Worm (Caenorhabditis elegans): ENCODE data around the gene Y53G8B.2.

Gene Y53G8B.2

DNA sequence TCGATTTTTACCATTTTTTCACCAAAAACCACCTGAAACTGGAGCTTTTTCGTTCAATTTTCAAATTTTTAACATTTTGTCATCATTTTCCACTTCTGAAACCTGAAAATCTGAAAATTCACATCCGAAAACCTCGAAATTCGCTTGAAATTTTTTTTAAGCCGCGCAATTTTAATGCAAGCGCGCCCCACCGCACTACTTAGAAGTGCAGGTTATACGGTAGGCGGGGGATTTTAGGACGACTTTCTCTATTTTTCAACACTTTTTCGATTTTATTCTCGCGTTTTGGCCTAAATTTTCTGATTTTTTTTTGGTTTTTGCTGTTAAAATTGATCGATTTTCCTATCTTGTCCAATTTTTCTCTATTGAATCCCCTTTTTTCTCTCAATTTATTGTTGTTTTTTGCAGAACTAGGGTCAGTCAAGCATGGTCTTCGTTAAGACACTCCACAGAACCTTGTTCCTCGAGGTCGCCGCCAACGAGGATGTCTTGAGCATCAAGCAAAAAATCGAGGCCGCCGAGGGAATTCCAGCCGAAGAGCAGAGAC, 35.8 kb downstream of the Y53G8B.2 start, which contains the start of gene ubl-1 (continued):
- TF ChIP-seq snpc-4 (tag; optimal IDR thresholded peaks at IDR 0.05) (no peak), nhr-6 (tag; optimal IDR thresholded peaks at IDR 0.05) (peak; percentile 94), F44E2.7 (GFP tag; IDR thresholded peaks at IDR 0.05) (no peak), lin-15B (tag; optimal IDR thresholded peaks at IDR 0.05) (peak; percentile 70), Y75B8A.6 (GFP tag; IDR thresholded peaks at IDR 0.05) (no peak), dmd-9 (GFP tag; IDR thresholded peaks at IDR 0.05) (no peak), aha-1 (tag) (peak; percentile 85), nhr-10 (tag; optimal IDR thresholded peaks at IDR 0.05) (no peak), saeg-2 (GFP tag; IDR thresholded peaks at IDR 0.05) (no peak), dmd-8 (GFP tag; IDR thresholded peaks at IDR 0.05) (no peak), daf-19 (GFP tag; conservative IDR thresholded peaks at IDR 0.05) (no peak), nhr-48 (tag; optimal IDR thresholded peaks at IDR 0.05) (no peak), hlh-11 (tag; optimal IDR thresholded peaks at IDR 0.05) (peak; percentile 73), Y105C5A.15 (GFP tag; IDR thresholded peaks at IDR 0.05) (no peak), nhr-25 (tag; optimal IDR thresholded peaks at IDR 0.05; ENCODE audit: borderline replicate concordance, insufficient read depth) (peak; percentile 57), nhr-28 (tag; optimal IDR thresholded peaks at IDR 0.05) (peak; percentile 69), ctbp-1 (GFP tag; IDR thresholded peaks at IDR 0.05) (no peak), nhr-111 (GFP tag; optimal IDR thresholded peaks at IDR 0.05) (no peak), Y5F2A.4 (GFP tag; optimal IDR thresholded peaks at IDR 0.05) (no peak), skn-1 (tag; optimal IDR thresholded peaks at IDR 0.05) (no peak), dpl-1 (GFP tag; optimal IDR thresholded peaks at IDR 0.05) (peak; percentile 84), mdt-29 (GFP tag; IDR thresholded peaks at IDR 0.05) (no peak), fkh-10 (GFP tag; optimal IDR thresholded peaks at IDR 0.05) (peak; percentile 90), vab-7 (GFP tag; IDR thresholded peaks at IDR 0.05) (no peak; the same call in 1 of the 2 replicates), tag-97 (GFP tag; IDR thresholded peaks at IDR 0.05) (no peak), zfp-3 (GFP tag; conservative IDR thresholded peaks at IDR 0.05) (no peak), daf-8 (GFP tag; IDR thresholded peaks at IDR 0.05) (no peak), sdz-12 (GFP tag; optimal IDR thresholded peaks at IDR 0.05) (no peak), set-16 (GFP tag; IDR thresholded peaks at IDR 0.05) (no peak; the same call in 1 of the 2 replicates), hlh-30 (tag; optimal IDR thresholded peaks at IDR 0.05; ENCODE audit: insufficient read depth) (peak; percentile 66), ZK546.5 (tag; optimal IDR thresholded peaks at IDR 0.05) (peak; percentile 85 to 94), F37D6.2 (tag; optimal IDR thresholded peaks at IDR 0.05) (no peak), daf-16 (GFP tag; optimal IDR thresholded peaks at IDR 0.05) (no peak), daf-16 (tag; optimal IDR thresholded peaks at IDR 0.05) (peak; percentile 61), F26F4.8 (GFP tag; conservative IDR thresholded peaks at IDR 0.05) (no peak), daf-12 (tag; optimal IDR thresholded peaks at IDR 0.05) (no peak), ceh-44 (GFP tag; IDR thresholded peaks at IDR 0.05) (no peak), nhr-11 (tag; optimal IDR thresholded peaks at IDR 0.05) (peak; percentile 88), jun-1 (tag; optimal IDR thresholded peaks at IDR 0.05) (no peak), ztf-11 (tag; optimal IDR thresholded peaks at IDR 0.05) (no peak), zag-1 (tag; optimal IDR thresholded peaks at IDR 0.05) (peak; percentile 23), ZK337.2 (GFP tag; IDR thresholded peaks at IDR 0.05) (no peak), ceh-20 (GFP tag; IDR thresholded peaks at IDR 0.05) (no peak), ama-1 (optimal IDR thresholded peaks at IDR 0.05) (peak; percentile 31), lin-39 (tag; optimal IDR thresholded peaks at IDR 0.05) (no peak), gei-8 (GFP tag; optimal IDR thresholded peaks at IDR 0.05) (no peak), hif-1 (tag; optimal IDR thresholded peaks at IDR 0.05) (peak in 1 of 2 experiments; percentile 70), F49E8.2 (tag; optimal IDR thresholded peaks at IDR 0.05; ENCODE audit: borderline replicate concordance) (no peak), hmg-1.1 (GFP tag; IDR thresholded peaks at IDR 0.05) (peak; percentile 75), duxl-1 (tag; optimal IDR thresholded peaks at IDR 0.05; ENCODE audit: poor library complexity) (peak; percentile 54), fos-1 (tag; optimal IDR thresholded peaks at IDR 0.05) (no peak), lin-38 (GFP tag; IDR thresholded peaks at IDR 0.05) (peak; percentile 98)
